Fruit fly (Drosophila melanogaster) whole organism, embryonic: ENCODE measurements around the gene CG42263.

Source experiments
- Atf6 ChIP-seq: fragments of 200-800 bp; sonication (Bioruptor generic); IDR thresholded peaks from 2 replicates; pipeline ENCODE4 v1.3.6; 2022; ENCODE audit warnings: missing biosample characterization, missing genetic modification characterization
- BtbVII ChIP-seq: fragments of 200-800 bp; sonication (Bioruptor generic); optimal IDR thresholded peaks from 3 replicates; lab custom pipeline; 2017; ENCODE audit warnings: missing biosample characterization, mild to moderate bottlenecking, missing genetic modification characterization
- CG10267 ChIP-seq: fragments of 200-800 bp; sonication (Bioruptor generic); optimal IDR thresholded peaks from 2 replicates; lab custom pipeline; 2018; ENCODE audit warnings: missing biosample characterization, mild to moderate bottlenecking, missing genetic modification characterization, moderate library complexity
- CG11695 ChIP-seq: fragments of 200-800 bp; sonication (Bioruptor generic); IDR thresholded peaks from 3 replicates; pipeline ENCODE4 v1.3.6; 2022; ENCODE audit warnings: missing biosample characterization, missing genetic modification characterization
- CG12942 ChIP-seq: fragments of 200-800 bp; sonication (Bioruptor generic); optimal IDR thresholded peaks from 3 replicates; lab custom pipeline; 2016; ENCODE audit warnings: missing biosample characterization, missing genetic modification characterization
- CG15011 ChIP-seq: fragments of 200-800 bp; sonication (Bioruptor generic); optimal IDR thresholded peaks from 3 replicates; lab custom pipeline; 2018; ENCODE audit warnings: missing biosample characterization, mild to moderate bottlenecking, missing genetic modification characterization
- CG16813 ChIP-seq: fragments of 200-800 bp; sonication (Bioruptor generic); IDR thresholded peaks from 3 replicates; pipeline ENCODE4 v1.3.6; 2022; ENCODE audit warnings: missing biosample characterization, missing genetic modification characterization; ENCODE audit not compliant: partially characterized antibody
- CG17829 ChIP-seq: fragments of 200-800 bp; optimal IDR thresholded peaks from 2 replicates; lab custom pipeline; 2019; ENCODE audit warnings: missing biosample characterization, mild to moderate bottlenecking, missing genetic modification characterization, moderate library complexity
- CG2202 ChIP-seq: fragments of 200-800 bp; sonication (Bioruptor generic); optimal IDR thresholded peaks from 2 replicates; lab custom pipeline; 2018; ENCODE audit warnings: missing biosample characterization, mild to moderate bottlenecking, missing genetic modification characterization
- CG3065 ChIP-seq: fragments of 200-800 bp; sonication (Bioruptor generic); optimal IDR thresholded peaks from 2 replicates; lab custom pipeline; 2016; ENCODE audit warnings: missing biosample characterization, missing genetic modification characterization
- CG31388 ChIP-seq: fragments of 200-800 bp; sonication (Bioruptor generic); optimal IDR thresholded peaks from 2 replicates; lab custom pipeline; 2016; ENCODE audit warnings: missing biosample characterization, missing genetic modification characterization
- CG34224 ChIP-seq: fragments of 200-800 bp; sonication (Bioruptor generic); IDR thresholded peaks from 3 replicates; pipeline ENCODE4 v1.3.6; 2022; ENCODE audit warnings: missing biosample characterization, missing genetic modification characterization; ENCODE audit not compliant: partially characterized antibody
- CG4617 ChIP-seq: fragments of 200-800 bp; sonication (Bioruptor generic); optimal IDR thresholded peaks from 3 replicates; lab custom pipeline; 2016; ENCODE audit warnings: missing biosample characterization, missing genetic modification characterization, borderline replicate concordance
- CG7839 ChIP-seq: fragments of 200-800 bp; sonication (Bioruptor generic); optimal IDR thresholded peaks from 3 replicates; lab custom pipeline; 2018; ENCODE audit warnings: missing biosample characterization, mild to moderate bottlenecking, missing genetic modification characterization, moderate library complexity
- CG8478 ChIP-seq: fragments of >200 bp; optimal IDR thresholded peaks from 2 replicates; lab custom pipeline; 2018
- CrebB ChIP-seq: fragments of 200-800 bp; sonication (Bioruptor generic); optimal IDR thresholded peaks from 3 replicates; lab custom pipeline; 2018; ENCODE audit warnings: missing biosample characterization, mild to moderate bottlenecking, missing genetic modification characterization
- Dip2 ChIP-seq: fragments of 200-800 bp; sonication (Bioruptor generic); IDR thresholded peaks from 2 replicates; pipeline ENCODE4 v1.3.6; 2022; ENCODE audit warnings: missing biosample characterization, missing genetic modification characterization
- Elba2 ChIP-seq: fragments of 200-800 bp; sonication (Bioruptor generic); optimal IDR thresholded peaks from 3 replicates; lab custom pipeline; 2016; ENCODE audit warnings: missing biosample characterization, missing genetic modification characterization
- H15 ChIP-seq: fragments of 200-800 bp; sonication (Bioruptor generic); IDR thresholded peaks from 3 replicates; pipeline ENCODE4 v1.3.6; 2022; ENCODE audit warnings: missing biosample characterization, missing genetic modification characterization
- HLHmδ ChIP-seq: fragments of 200-800 bp; sonication (Bioruptor generic); optimal IDR thresholded peaks from 2 replicates; lab custom pipeline; 2018; ENCODE audit warnings: missing biosample characterization, mild to moderate bottlenecking, missing genetic modification characterization, moderate library complexity
- Hand ChIP-seq: fragments of 200-800 bp; sonication (Bioruptor generic); optimal IDR thresholded peaks from 2 replicates; lab custom pipeline; 2017; ENCODE audit warnings: mild to moderate bottlenecking, missing biosample characterization, missing genetic modification reagents, missing genetic modification characterization
- HmgD ChIP-seq: fragments of 200-800 bp; sonication (Bioruptor generic); optimal IDR thresholded peaks from 3 replicates; lab custom pipeline; 2016; ENCODE audit warnings: missing biosample characterization, missing genetic modification characterization
- Hmr ChIP-seq: fragments of 200-800 bp; sonication (Bioruptor generic); optimal IDR thresholded peaks from 3 replicates; lab custom pipeline; 2017; ENCODE audit warnings: mild to moderate bottlenecking, missing biosample characterization, missing genetic modification reagents, missing genetic modification characterization
- Lhr ChIP-seq: fragments of 200-800 bp; sonication (Bioruptor generic); optimal IDR thresholded peaks from 3 replicates; lab custom pipeline; 2017; ENCODE audit warnings: mild to moderate bottlenecking, missing biosample characterization, missing genetic modification reagents, missing genetic modification characterization
- Lpt ChIP-seq: fragments of >200 bp; optimal IDR thresholded peaks from 2 replicates; lab custom pipeline; 2018; ENCODE audit warnings: missing biosample characterization, missing genetic modification characterization
- NK7.1 ChIP-seq: fragments of 200-800 bp; sonication (Bioruptor generic); optimal IDR thresholded peaks from 3 replicates; lab custom pipeline; 2016; ENCODE audit warnings: missing biosample characterization, missing genetic modification characterization
- Opbp ChIP-seq: fragments of 200-800 bp; sonication (Bioruptor generic); IDR thresholded peaks from 3 replicates; pipeline ENCODE4 v1.3.6; 2022; ENCODE audit warnings: missing biosample characterization, missing genetic modification characterization; ENCODE audit not compliant: partially characterized antibody
- Pdp1 ChIP-seq, 2 experiments: fragments of 200-800 bp; sonication (Bioruptor generic); optimal IDR thresholded peaks; 3 replicates each; lab custom pipeline; 2016; ENCODE audit warnings: missing biosample characterization in 2 of 2, missing genetic modification characterization in 2 of 2, mild to moderate bottlenecking in 1 of 2, moderate library complexity in 1 of 2
- Poxn ChIP-seq: fragments of 200-800 bp; sonication (Bioruptor generic); IDR thresholded peaks from 2 replicates; pipeline ENCODE4 v1.3.6; 2022; ENCODE audit warnings: missing biosample characterization, missing genetic modification characterization
- Tbp ChIP-seq: fragments of >200 bp; optimal IDR thresholded peaks from 2 replicates; lab custom pipeline; 2018; ENCODE audit warnings: missing biosample characterization, missing genetic modification characterization
- ash1 ChIP-seq: fragments of 200-800 bp; sonication (Bioruptor generic); optimal IDR thresholded peaks from 2 replicates; lab custom pipeline; 2018; ENCODE audit warnings: missing biosample characterization, mild to moderate bottlenecking, missing genetic modification characterization
- ato ChIP-seq: fragments of 200-800 bp; sonication (Bioruptor generic); IDR thresholded peaks from 2 replicates; pipeline ENCODE4 v1.3.6; 2022; ENCODE audit warnings: missing biosample characterization, missing genetic modification characterization; ENCODE audit not compliant: partially characterized antibody
- cg ChIP-seq: fragments of 200-800 bp; sonication (Bioruptor generic); optimal IDR thresholded peaks from 3 replicates; lab custom pipeline; 2019; ENCODE audit warnings: missing biosample characterization, mild to moderate bottlenecking, missing genetic modification characterization, moderate library complexity
- chinmo ChIP-seq: fragments of 200-800 bp; sonication (Bioruptor generic); IDR thresholded peaks from 4 replicates; pipeline ENCODE4 v1.3.6; 2022; ENCODE audit warnings: missing biosample characterization, missing genetic modification characterization; ENCODE audit not compliant: partially characterized antibody
- croc ChIP-seq: fragments of 200-800 bp; sonication (Bioruptor generic); conservative IDR thresholded peaks from 3 replicates; pipeline ENCODE4 v1.3.6; 2022; ENCODE audit warnings: missing biosample characterization, missing genetic modification characterization
- crp ChIP-seq, 2 experiments: fragments of 200-800 bp; sonication (Bioruptor generic); optimal IDR thresholded peaks; 2 replicates in 1 of 2; 3 replicates in 1 of 2; lab custom pipeline; 2017; ENCODE audit warnings: missing biosample characterization in 2 of 2, missing genetic modification characterization in 2 of 2, mild to moderate bottlenecking in 1 of 2, moderate library complexity in 1 of 2
- ewg ChIP-seq: fragments of 200-800 bp; sonication (Bioruptor generic); optimal IDR thresholded peaks from 3 replicates; lab custom pipeline; 2017; ENCODE audit warnings: mild to moderate bottlenecking, missing biosample characterization, missing genetic modification reagents, missing genetic modification characterization
- her ChIP-seq: fragments of 200-800 bp; sonication (Bioruptor generic); optimal IDR thresholded peaks from 2 replicates; lab custom pipeline; 2016; ENCODE audit warnings: missing biosample characterization, missing genetic modification characterization
- kah ChIP-seq: fragments of 200-800 bp; sonication (Bioruptor generic); optimal IDR thresholded peaks from 2 replicates; lab custom pipeline; 2018; ENCODE audit warnings: missing biosample characterization, mild to moderate bottlenecking, missing genetic modification characterization
- lab ChIP-seq: fragments of 200-800 bp; sonication (Bioruptor generic); optimal IDR thresholded peaks from 3 replicates; lab custom pipeline; 2017; ENCODE audit warnings: missing biosample characterization, missing genetic modification characterization, mild to moderate bottlenecking, moderate library complexity, missing genetic modification reagents
- nau ChIP-seq: fragments of 200-800 bp; sonication (Bioruptor generic); optimal IDR thresholded peaks from 3 replicates; lab custom pipeline; 2017; ENCODE audit warnings: missing biosample characterization, mild to moderate bottlenecking, missing genetic modification characterization, missing genetic modification reagents
- onecut ChIP-seq: fragments of 200-800 bp; sonication (Bioruptor generic); IDR thresholded peaks from 2 replicates; pipeline ENCODE4 v1.3.6; 2022; ENCODE audit warnings: missing biosample characterization, missing genetic modification characterization
- pnt ChIP-seq: fragments of 200-800 bp; sonication (Bioruptor generic); optimal IDR thresholded peaks from 3 replicates; lab custom pipeline; 2016; ENCODE audit warnings: missing biosample characterization, missing genetic modification characterization
- repo ChIP-seq: fragments of 200-800 bp; sonication (Bioruptor generic); optimal IDR thresholded peaks from 2 replicates; lab custom pipeline; 2016; ENCODE audit warnings: missing biosample characterization, missing genetic modification characterization
- sens ChIP-seq: fragments of 200-800 bp; sonication (Bioruptor generic); peaks from one replicate; lab custom pipeline; 2016; ENCODE audit warnings: missing biosample characterization, missing genetic modification characterization
- tgo ChIP-seq: fragments of 200-800 bp; sonication (Bioruptor generic); IDR thresholded peaks from 3 replicates; pipeline ENCODE4 v1.3.6; 2022; ENCODE audit warnings: missing biosample characterization, missing genetic modification characterization
- ttk ChIP-seq: fragments of 200-800 bp; sonication (Bioruptor generic); IDR thresholded peaks from 2 replicates; pipeline ENCODE4 v2.1.2; 2022; ENCODE audit warnings: missing biosample characterization, missing genetic modification characterization
- vnd ChIP-seq: fragments of 200-800 bp; sonication (Bioruptor generic); IDR thresholded peaks from 3 replicates; pipeline ENCODE4 v1.3.6; 2022; ENCODE audit warnings: missing biosample characterization, missing genetic modification characterization; ENCODE audit not compliant: partially characterized antibody
- vvl ChIP-seq: fragments of 200-800 bp; sonication (Bioruptor generic); IDR thresholded peaks from 2 replicates; pipeline ENCODE4 v1.3.6; 2022; ENCODE audit warnings: missing biosample characterization, missing genetic modification characterization

Gene CG42263

DNA sequence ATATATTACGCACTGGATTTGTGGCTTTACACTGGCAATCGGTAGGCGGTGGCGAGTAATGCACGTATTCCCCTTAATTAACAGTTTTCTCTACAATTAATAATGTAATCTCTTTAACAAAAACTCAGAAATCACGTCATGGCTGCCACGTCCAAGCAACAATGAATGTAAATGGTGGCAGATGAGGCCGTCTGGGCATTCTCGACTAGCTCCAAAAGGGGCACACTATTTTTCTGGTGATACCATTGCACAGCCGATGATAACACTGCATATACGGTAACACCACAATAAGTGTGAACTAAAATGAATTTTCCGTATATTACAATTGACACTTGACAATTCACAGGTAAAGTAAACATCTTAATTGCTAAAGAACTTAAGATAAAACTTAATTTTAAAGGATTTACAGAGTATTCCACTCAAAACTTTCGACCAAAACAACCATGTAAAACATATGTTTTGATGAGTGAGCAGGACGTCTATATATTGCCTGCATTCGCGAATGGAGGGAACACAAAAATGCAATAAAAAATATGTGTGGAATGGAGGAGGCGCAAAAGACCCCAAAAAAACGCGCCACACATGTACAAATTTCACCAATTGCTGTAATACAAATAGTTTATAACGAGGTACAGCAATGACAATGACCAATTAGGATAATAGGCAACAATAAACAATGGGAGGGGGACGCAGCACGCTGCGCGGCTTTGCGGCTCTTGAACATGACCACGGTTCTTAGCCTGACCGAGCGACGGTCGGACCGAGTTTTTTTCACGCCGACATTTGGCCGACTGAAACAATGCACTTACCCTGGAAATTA lies 46.2 kb downstream of the CG42263 start (continued):
- no peak for TF ChIP-seq vnd (GFP tag; lab: Robert Waterston, UW)
- no peak for TF ChIP-seq Poxn (GFP tag; lab: Robert Waterston, UW)
- no peak for TF ChIP-seq croc (GFP tag; lab: Robert Waterston, UW)
- no peak for TF ChIP-seq CrebB (tag; lab: Kevin White, UChicago)
- TF ChIP-seq Opbp (GFP tag; lab: Robert Waterston, UW) = peak; percentile 38; the same call in 1 of the 3 replicates
- peak; percentile 9 for TF ChIP-seq ewg (GFP tag; lab: Kevin White, UChicago)
- TF ChIP-seq Elba2 (GFP tag; lab: Kevin White, UChicago) = peak; percentile 55
- TF ChIP-seq onecut (GFP tag; lab: Robert Waterston, UW) = no peak
- TF ChIP-seq CG10267 (tag; lab: Kevin White, UChicago) = peak; percentile 68
- no peak for TF ChIP-seq pnt (GFP tag; lab: Kevin White, UChicago)
- no peak for TF ChIP-seq Atf6
- TF ChIP-seq vvl (GFP tag; lab: Robert Waterston, UW) = no peak
- no peak for TF ChIP-seq HmgD (GFP tag; lab: Kevin White, UChicago)
- no peak for TF ChIP-seq repo (GFP tag; lab: Kevin White, UChicago)
- TF ChIP-seq HLHmδ (GFP tag; lab: Kevin White, UChicago) = peak; percentile 55
- no peak for TF ChIP-seq ato
- TF ChIP-seq Tbp = no peak
- TF ChIP-seq sens (GFP tag; lab: Kevin White, UChicago) = peak; percentile 88
- TF ChIP-seq CG16813 = 0 out of 3 replicates have a peak, but pooled peaks have one; percentile 6
- TF ChIP-seq cg (GFP tag; lab: Kevin White, UChicago) = no peak
- TF ChIP-seq ash1 (GFP tag; lab: Kevin White, UChicago) = no peak
- TF ChIP-seq Dip2 (GFP tag; lab: Robert Waterston, UW) = no peak
- peak; percentile 29 for TF ChIP-seq BtbVII
- TF ChIP-seq CG4617 (GFP tag; lab: Kevin White, UChicago) = peak; percentile 66
- TF ChIP-seq CG7839 (tag; lab: Kevin White, UChicago) = no peak
- TF ChIP-seq CG11695 = no peak
- peak; percentile 14 for TF ChIP-seq her
- TF ChIP-seq nau (GFP tag; lab: Kevin White, UChicago) = no peak
- TF ChIP-seq Hmr = peak; percentile 54
- no peak for TF ChIP-seq CG34224 (GFP tag; lab: Robert Waterston, UW)
- TF ChIP-seq ttk = no peak
- TF ChIP-seq NK7.1 (GFP tag; lab: Kevin White, UChicago) = no peak
- no peak for TF ChIP-seq CG3065 (GFP tag; lab: Kevin White, UChicago)
- peak; percentile 54 to 84 for TF ChIP-seq crp (GFP tag; optimal IDR thresholded peaks at IDR 0.05; lab: Kevin White, UChicago)
- no peak for TF ChIP-seq CG8478 (lab: Kevin White, UChicago)
- TF ChIP-seq CG31388 (GFP tag; lab: Kevin White, UChicago) = no peak
- peak; percentile 77; the same call in 2 of the 4 replicates for TF ChIP-seq chinmo
- no peak for TF ChIP-seq tgo (GFP tag; lab: Robert Waterston, UW)
- TF ChIP-seq Lhr (GFP tag; lab: Kevin White, UChicago) = peak; percentile 65
- no peak for TF ChIP-seq CG12942 (GFP tag; lab: Kevin White, UChicago)
- no peak for TF ChIP-seq lab (GFP tag; lab: Kevin White, UChicago)
- no peak for TF ChIP-seq CG15011 (GFP tag; lab: Kevin White, UChicago)
- TF ChIP-seq H15 (GFP tag; lab: Robert Waterston, UW) = no peak
- TF ChIP-seq Hand (GFP tag; lab: Kevin White, UChicago) = no peak
- TF ChIP-seq Pdp1 (GFP tag; optimal IDR thresholded peaks at IDR 0.05; lab: Kevin White, UChicago) = no peak
- no peak for TF ChIP-seq Lpt
- TF ChIP-seq CG17829 (tag; lab: Kevin White, UChicago) = peak; percentile 34
- TF ChIP-seq CG2202 (tag; lab: Kevin White, UChicago) = peak; percentile 15
- no peak for TF ChIP-seq kah (GFP tag; lab: Kevin White, UChicago)
